Worm (Caenorhabditis elegans) whole organism, L4 larva: ENCODE measurements around the gene gba-1.

Experiments used
- T26A8.4 ChIP-seq: fragments of 200-800 bp; sonication (Bioruptor generic); IDR thresholded peaks from 2 replicates; pipeline ENCODE4 v1.3.6; 2022; ENCODE audit warnings: missing genetic modification characterization, missing compliant biosample characterization
- Y105C5A.15 ChIP-seq: fragments of 200-800 bp; sonication (Bioruptor generic); IDR thresholded peaks from 2 replicates; pipeline ENCODE4 v1.3.6; 2022; ENCODE audit warnings: missing genetic modification characterization, missing compliant biosample characterization
- ama-1 ChIP-seq: fragments of 150-350 bp; optimal IDR thresholded peaks from 2 replicates; lab custom pipeline; 2014; ENCODE audit warnings: inconsistent platforms, mixed read lengths
- daf-19 ChIP-seq: fragments of 200-800 bp; sonication (Bioruptor generic); conservative IDR thresholded peaks from 2 replicates; pipeline ENCODE4 v1.3.6; 2022; ENCODE audit warnings: missing genetic modification characterization, missing compliant biosample characterization
- egl-43 ChIP-seq: fragments of 200-800 bp; sonication (Bioruptor generic); IDR thresholded peaks from 2 replicates; pipeline ENCODE4 v1.3.6; 2022; ENCODE audit warnings: missing genetic modification reagents, missing genetic modification characterization, missing compliant biosample characterization
- lin-15B ChIP-seq: fragments of 150-350 bp; sonication (generic microtip); optimal IDR thresholded peaks from 3 replicates; lab custom pipeline; 2014; ENCODE audit warnings: missing biosample characterization, missing genetic modification characterization
- lir-3 ChIP-seq: sonication (generic microtip); optimal IDR thresholded peaks from 2 replicates; lab custom pipeline; 2016; ENCODE audit warnings: mild to moderate bottlenecking, missing genetic modification characterization, missing compliant biosample characterization
- nhr-25 ChIP-seq: sonication (generic microtip); optimal IDR thresholded peaks from 2 replicates; lab custom pipeline; 2017; ENCODE audit warnings: missing genetic modification characterization, mild to moderate bottlenecking, missing compliant biosample characterization, antibody characterized with exemption, moderate library complexity, borderline replicate concordance; ENCODE audit not compliant: insufficient read depth
- nhr-28 ChIP-seq: fragments of 150-350 bp; optimal IDR thresholded peaks from 2 replicates; lab custom pipeline; 2014; ENCODE audit warnings: missing biosample characterization, missing genetic modification characterization
- zag-1 ChIP-seq: fragments of 150-350 bp; optimal IDR thresholded peaks from 2 replicates; lab custom pipeline; 2014; ENCODE audit warnings: missing biosample characterization, missing genetic modification characterization

- TF ChIP-seq ama-1 (no peak), lir-3 (no peak), Y105C5A.15 (GFP tag; lab: Robert Waterston, UW) (no peak), nhr-28 (tag; lab: Kevin White, UChicago) (no peak), daf-19 (GFP tag; lab: Robert Waterston, UW) (no peak), egl-43 (GFP tag; lab: Robert Waterston, UW) (no peak), T26A8.4 (GFP tag; lab: Robert Waterston, UW) (no peak), lin-15B (no peak), nhr-25 (tag; lab: Kevin White, UChicago) (no peak), zag-1 (tag; lab: Kevin White, UChicago) (no peak)
Observed at ce11 chrII:2190522-2190921, 14.0 kb downstream of the gba-1 start.
